Fruit fly (Drosophila melanogaster) whole organism, prepupa: Measurements from ENCODE around the gene CG5181.

Source experiments
- CG10631 ChIP-seq: fragments of 200-800 bp; sonication (Bioruptor generic); optimal IDR thresholded peaks from 2 replicates; lab custom pipeline; 2016; ENCODE audit warnings: missing biosample characterization, missing genetic modification characterization
- CG10669 ChIP-seq: fragments of 200-800 bp; sonication (Bioruptor generic); optimal IDR thresholded peaks from 3 replicates; lab custom pipeline; 2018; ENCODE audit warnings: missing biosample characterization, mild to moderate bottlenecking, missing genetic modification characterization, moderate library complexity
- CG11762 ChIP-seq: fragments of 200-800 bp; sonication (Bioruptor generic); optimal IDR thresholded peaks from 3 replicates; lab custom pipeline; 2016; ENCODE audit warnings: missing biosample characterization, missing genetic modification characterization; ENCODE audit not compliant: insufficient read depth
- CG11902 ChIP-seq: fragments of 200-800 bp; sonication (Bioruptor generic); optimal IDR thresholded peaks from 3 replicates; lab custom pipeline; 2016; ENCODE audit warnings: missing biosample characterization, missing genetic modification characterization
- CG15336 ChIP-seq: fragments of 200-800 bp; sonication (Bioruptor generic); IDR thresholded peaks from 2 replicates; pipeline ENCODE4 v1.3.6; 2022; ENCODE audit warnings: missing biosample characterization, missing genetic modification characterization
- CG1621 ChIP-seq: fragments of 200-800 bp; sonication (Bioruptor generic); optimal IDR thresholded peaks from 3 replicates; lab custom pipeline; 2018; ENCODE audit warnings: missing biosample characterization, mild to moderate bottlenecking, missing genetic modification characterization
- CG16779 ChIP-seq: fragments of 200-800 bp; sonication (Bioruptor generic); optimal IDR thresholded peaks from 3 replicates; lab custom pipeline; 2017; ENCODE audit warnings: missing biosample characterization, mild to moderate bottlenecking, missing genetic modification characterization
- CG3032 ChIP-seq: fragments of 200-800 bp; optimal IDR thresholded peaks from 2 replicates; lab custom pipeline; 2019; ENCODE audit warnings: missing biosample characterization, mild to moderate bottlenecking, missing genetic modification characterization, moderate library complexity
- CG31627 ChIP-seq: fragments of 200-800 bp; sonication (Bioruptor generic); optimal IDR thresholded peaks from 3 replicates; lab custom pipeline; 2016; ENCODE audit warnings: missing biosample characterization, missing genetic modification characterization
- CG34406 ChIP-seq: fragments of 200-800 bp; sonication (Bioruptor generic); optimal IDR thresholded peaks from 3 replicates; lab custom pipeline; 2016; ENCODE audit warnings: missing biosample characterization, missing genetic modification characterization
- CG3919 ChIP-seq: fragments of 200-800 bp; sonication (Bioruptor generic); optimal IDR thresholded peaks from 3 replicates; lab custom pipeline; 2016; ENCODE audit warnings: missing biosample characterization, missing genetic modification characterization
- CG6276 ChIP-seq: fragments of 200-800 bp; sonication (Bioruptor generic); optimal IDR thresholded peaks from 2 replicates; lab custom pipeline; 2017; ENCODE audit warnings: missing biosample characterization, mild to moderate bottlenecking, missing genetic modification characterization
- CG6854 ChIP-seq: fragments of 200-800 bp; sonication (Bioruptor generic); optimal IDR thresholded peaks from 2 replicates; lab custom pipeline; 2017; ENCODE audit warnings: missing biosample characterization, mild to moderate bottlenecking, missing genetic modification characterization
- CG7368 ChIP-seq: fragments of 200-800 bp; sonication (Bioruptor generic); optimal IDR thresholded peaks from 3 replicates; lab custom pipeline; 2016; ENCODE audit warnings: missing biosample characterization, missing genetic modification characterization
- CG8119 ChIP-seq: fragments of 200-800 bp; sonication (Bioruptor generic); IDR thresholded peaks from 3 replicates; pipeline ENCODE4 v1.3.6; 2022; ENCODE audit warnings: missing biosample characterization, missing genetic modification characterization
- CG8319 ChIP-seq: fragments of 200-800 bp; sonication (Bioruptor generic); optimal IDR thresholded peaks from 3 replicates; lab custom pipeline; 2016; ENCODE audit warnings: missing biosample characterization, missing genetic modification characterization
- CG8632 ChIP-seq: fragments of 200-800 bp; sonication (Bioruptor generic); optimal IDR thresholded peaks from 3 replicates; lab custom pipeline; 2016; ENCODE audit warnings: missing biosample characterization, missing genetic modification characterization
- Eip75B ChIP-seq: fragments of 200-800 bp; sonication (Bioruptor generic); optimal IDR thresholded peaks from 3 replicates; lab custom pipeline; 2016; ENCODE audit warnings: missing biosample characterization, missing genetic modification characterization
- Eip78C ChIP-seq: fragments of 200-800 bp; sonication (Bioruptor generic); peaks from one replicate; lab custom pipeline; 2016; ENCODE audit warnings: missing biosample characterization, missing genetic modification characterization
- Eip93F ChIP-seq: fragments of 200-800 bp; sonication (Bioruptor generic); optimal IDR thresholded peaks from 2 replicates; lab custom pipeline; 2016; ENCODE audit warnings: missing biosample characterization, mild to moderate bottlenecking, missing genetic modification characterization
- Ets21C ChIP-seq: fragments of 200-800 bp; sonication (Bioruptor generic); optimal IDR thresholded peaks from 3 replicates; lab custom pipeline; 2016; ENCODE audit warnings: missing biosample characterization, missing genetic modification characterization
- Ets96B ChIP-seq: fragments of 200-800 bp; optimal IDR thresholded peaks from 2 replicates; lab custom pipeline; 2019; ENCODE audit warnings: missing biosample characterization, mild to moderate bottlenecking, missing genetic modification characterization, moderate library complexity
- Gug ChIP-seq: fragments of 200-800 bp; sonication (Bioruptor generic); IDR thresholded peaks from 2 replicates; pipeline ENCODE4 v1.3.6; 2022; ENCODE audit warnings: missing biosample characterization, missing genetic modification characterization
- Hr38 ChIP-seq: sonication (Bioruptor generic); optimal IDR thresholded peaks from 2 replicates; lab custom pipeline; 2016; ENCODE audit warnings: missing biosample characterization, missing genetic modification characterization
- Hr39 ChIP-seq: fragments of 200-800 bp; sonication (Bioruptor generic); optimal IDR thresholded peaks from 2 replicates; lab custom pipeline; 2016; ENCODE audit warnings: missing biosample characterization, missing genetic modification characterization
- Hr4 ChIP-seq: fragments of 200-800 bp; sonication (Bioruptor generic); optimal IDR thresholded peaks from 3 replicates; lab custom pipeline; 2016; ENCODE audit warnings: missing biosample characterization, missing genetic modification characterization
- Lpt ChIP-seq: fragments of 200-800 bp; sonication (Bioruptor generic); optimal IDR thresholded peaks from 3 replicates; lab custom pipeline; 2016; ENCODE audit warnings: missing biosample characterization, missing genetic modification characterization
- Met ChIP-seq: fragments of 200-800 bp; sonication (Bioruptor generic); optimal IDR thresholded peaks from 3 replicates; lab custom pipeline; 2016; ENCODE audit warnings: missing biosample characterization, missing genetic modification characterization
- OdsH ChIP-seq: fragments of 200-800 bp; sonication (Bioruptor generic); optimal IDR thresholded peaks from 3 replicates; lab custom pipeline; 2016; ENCODE audit warnings: missing biosample characterization, missing genetic modification characterization
- Smox ChIP-seq: fragments of 200-800 bp; sonication (Bioruptor generic); optimal IDR thresholded peaks from 3 replicates; lab custom pipeline; 2016; ENCODE audit warnings: missing biosample characterization, missing genetic modification characterization
- Sox102F ChIP-seq: fragments of 200-800 bp; sonication (Bioruptor generic); optimal IDR thresholded peaks from 2 replicates; lab custom pipeline; 2016; ENCODE audit warnings: missing biosample characterization, mild to moderate bottlenecking, missing genetic modification characterization
- Sox14 ChIP-seq: fragments of 200-800 bp; sonication (Bioruptor generic); optimal IDR thresholded peaks from 3 replicates; lab custom pipeline; 2016; ENCODE audit warnings: missing biosample characterization, missing genetic modification characterization
- Sox15 ChIP-seq: fragments of 200-800 bp; sonication (Bioruptor generic); optimal IDR thresholded peaks from 3 replicates; lab custom pipeline; 2016; ENCODE audit warnings: missing biosample characterization, missing genetic modification characterization
- achi ChIP-seq: fragments of 200-800 bp; sonication (Bioruptor generic); optimal IDR thresholded peaks from 3 replicates; lab custom pipeline; 2016; ENCODE audit warnings: missing biosample characterization, missing genetic modification characterization
- acj6 ChIP-seq: fragments of 200-800 bp; sonication (Bioruptor generic); optimal IDR thresholded peaks from 3 replicates; lab custom pipeline; 2016; ENCODE audit warnings: missing biosample characterization, missing genetic modification characterization
- cyc ChIP-seq: fragments of 200-800 bp; sonication (Bioruptor generic); optimal IDR thresholded peaks from 3 replicates; lab custom pipeline; 2016; ENCODE audit warnings: missing biosample characterization, missing genetic modification characterization
- dsx ChIP-seq: fragments of 200-800 bp; optimal IDR thresholded peaks from 3 replicates; lab custom pipeline; 2019; ENCODE audit warnings: missing biosample characterization, mild to moderate bottlenecking, missing genetic modification characterization, moderate library complexity; ENCODE audit not compliant: poor library complexity, severe bottlenecking
- eg ChIP-seq: fragments of 200-800 bp; sonication (Bioruptor generic); IDR thresholded peaks from 3 replicates; pipeline ENCODE4 v1.3.6; 2022; ENCODE audit warnings: missing biosample characterization, missing genetic modification characterization
- esn ChIP-seq: fragments of 200-800 bp; sonication (Bioruptor generic); optimal IDR thresholded peaks from 2 replicates; lab custom pipeline; 2016; ENCODE audit warnings: missing biosample characterization, mild to moderate bottlenecking, missing genetic modification characterization, moderate library complexity
- fd59A ChIP-seq: fragments of 200-800 bp; sonication (Bioruptor generic); optimal IDR thresholded peaks from 2 replicates; lab custom pipeline; 2017; ENCODE audit warnings: missing biosample characterization, mild to moderate bottlenecking, missing genetic modification characterization, missing genetic modification reagents
- fd85E ChIP-seq: fragments of 200-800 bp; sonication (Bioruptor generic); optimal IDR thresholded peaks from 3 replicates; lab custom pipeline; 2016; ENCODE audit warnings: missing biosample characterization, missing genetic modification characterization
- lz ChIP-seq: fragments of 200-800 bp; sonication (Bioruptor generic); optimal IDR thresholded peaks from 3 replicates; lab custom pipeline; 2016; ENCODE audit warnings: missing biosample characterization, missing genetic modification characterization
- net ChIP-seq: fragments of 200-800 bp; sonication (Bioruptor generic); optimal IDR thresholded peaks from 3 replicates; lab custom pipeline; 2016; ENCODE audit warnings: missing biosample characterization, missing genetic modification characterization
- pdm3 ChIP-seq: fragments of 200-800 bp; sonication (Bioruptor generic); optimal IDR thresholded peaks from 3 replicates; lab custom pipeline; 2016; ENCODE audit warnings: missing biosample characterization, missing genetic modification characterization
- salr ChIP-seq, 2 experiments: fragments of 200-800 bp; sonication (Bioruptor generic); optimal IDR thresholded peaks; 3 replicates each; lab custom pipeline; 2016 to 2018; ENCODE audit warnings: missing biosample characterization in 2 of 2, missing genetic modification characterization in 2 of 2, mild to moderate bottlenecking in 1 of 2
- spab ChIP-seq: fragments of 200-800 bp; sonication (Bioruptor generic); optimal IDR thresholded peaks from 2 replicates; lab custom pipeline; 2017; ENCODE audit warnings: missing biosample characterization, mild to moderate bottlenecking, missing genetic modification characterization, missing genetic modification reagents
- ss ChIP-seq, 2 experiments: fragments of 200-800 bp; sonication (Bioruptor generic); optimal IDR thresholded peaks; 2 replicates in 1 of 2; 3 replicates in 1 of 2; lab custom pipeline; 2017 to 2018; ENCODE audit warnings: mild to moderate bottlenecking in 2 of 2, missing biosample characterization in 2 of 2, missing genetic modification characterization in 2 of 2, moderate library complexity in 1 of 2
- svp ChIP-seq: fragments of 200-800 bp; sonication (Bioruptor generic); peaks from one replicate; lab custom pipeline; 2016; ENCODE audit warnings: missing biosample characterization, missing genetic modification characterization
- topi ChIP-seq: fragments of 200-800 bp; sonication (Bioruptor generic); optimal IDR thresholded peaks from 3 replicates; lab custom pipeline; 2016; ENCODE audit warnings: missing biosample characterization, missing genetic modification characterization
- vri ChIP-seq: fragments of 200-800 bp; sonication (Bioruptor generic); optimal IDR thresholded peaks from 3 replicates; lab custom pipeline; 2016; ENCODE audit warnings: missing biosample characterization, mild to moderate bottlenecking, missing genetic modification characterization

The CG5181 gene

DNA sequence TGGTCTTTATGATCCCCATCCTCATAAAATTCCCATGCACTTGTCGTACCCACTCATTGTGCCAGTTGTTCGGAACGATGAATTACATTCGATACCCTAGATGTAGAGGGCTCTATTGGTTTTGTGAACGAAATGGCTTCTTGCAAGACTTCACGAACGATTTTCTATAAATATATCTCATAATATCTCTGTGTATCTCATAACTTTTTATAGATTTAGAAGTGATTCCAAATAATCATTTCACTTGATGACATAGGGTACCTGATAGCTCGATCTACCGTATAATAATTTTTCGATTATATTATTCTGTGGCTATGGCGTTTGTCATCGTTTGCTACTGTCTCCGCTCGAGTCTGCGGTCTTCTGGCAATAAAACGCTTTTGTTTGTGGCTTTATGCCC lies 12.6 kb downstream of the CG5181 start (continued):
- TF ChIP-seq fd59A (GFP tag; lab: Kevin White, UChicago) (peak; percentile 23), Ets96B (tag; lab: Kevin White, UChicago) (peak; percentile 74), topi (peak; percentile 66), cyc (GFP tag; lab: Kevin White, UChicago) (peak; percentile 62), Smox (GFP tag; lab: Kevin White, UChicago) (peak; percentile 66), Hr38 (GFP tag; lab: Kevin White, UChicago) (no peak), vri (peak; percentile 47), CG10631 (GFP tag; lab: Kevin White, UChicago) (peak; percentile 65)

DNA sequence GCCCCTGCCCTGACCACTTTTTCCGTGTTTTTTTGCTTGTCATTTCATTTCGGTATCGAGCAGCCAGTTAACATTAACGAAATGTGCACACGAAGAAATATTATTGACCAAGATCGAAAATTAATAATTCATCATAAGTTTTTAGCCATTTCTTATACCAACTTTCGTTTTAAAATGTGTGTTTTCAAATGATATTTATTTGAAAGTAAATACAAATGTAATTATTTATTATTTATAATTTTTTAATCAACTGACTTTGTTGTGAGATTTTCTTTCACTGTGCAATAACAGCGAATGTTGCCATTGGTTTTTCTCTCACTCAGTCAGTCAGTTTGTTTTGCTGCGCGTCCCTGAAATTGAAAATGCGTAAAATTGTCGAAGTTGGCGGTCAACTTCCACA lies 13.8 kb downstream of the CG5181 start:
- peak; percentile 84 for TF ChIP-seq Eip78C (GFP tag; lab: Kevin White, UChicago)
- no peak for TF ChIP-seq Eip75B (GFP tag; lab: Kevin White, UChicago)
- TF ChIP-seq net (GFP tag; lab: Kevin White, UChicago), result no peak
- TF ChIP-seq esn (GFP tag; lab: Kevin White, UChicago), result peak; percentile 38
- TF ChIP-seq topi, result peak; percentile 6
- TF ChIP-seq Eip93F, result no peak
- peak; percentile 20 for TF ChIP-seq dsx (GFP tag; lab: Kevin White, UChicago)
- peak; percentile 13 for TF ChIP-seq CG31627 (GFP tag; lab: Kevin White, UChicago)
- peak; percentile 54 for TF ChIP-seq CG34406 (GFP tag; lab: Kevin White, UChicago)
- TF ChIP-seq CG10669, result no peak
- TF ChIP-seq Smox (GFP tag; lab: Kevin White, UChicago), result peak; percentile 13
- peak; percentile 42 for TF ChIP-seq Hr4 (GFP tag; lab: Kevin White, UChicago)
- peak; percentile 45 for TF ChIP-seq acj6 (GFP tag; lab: Kevin White, UChicago)
- TF ChIP-seq CG11762 (GFP tag; lab: Kevin White, UChicago), result no peak
- TF ChIP-seq ss (GFP tag; optimal IDR thresholded peaks at IDR 0.05; lab: Kevin White, UChicago), result peak in 1 of 2 experiments; percentile 6
- TF ChIP-seq CG3032 (tag; lab: Kevin White, UChicago), result peak; percentile 36
- no peak for TF ChIP-seq CG10631 (GFP tag; lab: Kevin White, UChicago)
- TF ChIP-seq fd85E (GFP tag; lab: Kevin White, UChicago), result no peak
- no peak for TF ChIP-seq CG11902 (GFP tag; lab: Kevin White, UChicago)
- TF ChIP-seq Gug (GFP tag; lab: Robert Waterston, UW), result no peak
- peak; percentile 45 for TF ChIP-seq OdsH (GFP tag; lab: Kevin White, UChicago)
- peak; percentile 54; the same call in 2 of the 3 replicates for TF ChIP-seq CG8119 (GFP tag; lab: Robert Waterston, UW)
- no peak for TF ChIP-seq Sox15 (GFP tag; lab: Kevin White, UChicago)
- peak; percentile 14 for TF ChIP-seq CG7368 (GFP tag; lab: Kevin White, UChicago)
- peak; percentile 21 for TF ChIP-seq pdm3
- TF ChIP-seq CG6854 (GFP tag; lab: Kevin White, UChicago), result no peak
- peak; percentile 53 for TF ChIP-seq CG8632 (GFP tag; lab: Kevin White, UChicago)
- TF ChIP-seq Sox102F, result peak; percentile 20
- no peak for TF ChIP-seq CG16779 (tag; lab: Kevin White, UChicago)
- TF ChIP-seq Met (GFP tag; lab: Kevin White, UChicago), result peak; percentile 20
- TF ChIP-seq Hr39, result no peak
- TF ChIP-seq achi (GFP tag; lab: Kevin White, UChicago), result peak; percentile 45
- peak; percentile 2 for TF ChIP-seq lz (GFP tag; lab: Kevin White, UChicago)
- TF ChIP-seq svp (GFP tag; lab: Kevin White, UChicago), result peak; percentile 50
- peak; percentile 43 for TF ChIP-seq CG3919 (GFP tag; lab: Kevin White, UChicago)
- TF ChIP-seq CG6276, result no peak
- TF ChIP-seq vri, result no peak
- TF ChIP-seq CG8319, result no peak
- peak; percentile 26 for TF ChIP-seq cyc (GFP tag; lab: Kevin White, UChicago)
- TF ChIP-seq Sox14 (GFP tag; lab: Kevin White, UChicago), result no peak
- TF ChIP-seq Lpt (GFP tag; lab: Kevin White, UChicago), result no peak
- peak; percentile 6 for TF ChIP-seq Ets96B (tag; lab: Kevin White, UChicago)
- TF ChIP-seq salr (GFP tag; optimal IDR thresholded peaks at IDR 0.05; lab: Kevin White, UChicago), result no peak
- peak; percentile 22; the same call in 1 of the 3 replicates for TF ChIP-seq eg (GFP tag; lab: Robert Waterston, UW)
- no peak for TF ChIP-seq CG1621 (tag; lab: Kevin White, UChicago)
- no peak for TF ChIP-seq spab (GFP tag; lab: Kevin White, UChicago)
- TF ChIP-seq CG15336 (GFP tag; lab: Robert Waterston, UW), result peak; percentile 66
- no peak for TF ChIP-seq Ets21C (GFP tag; lab: Kevin White, UChicago)
- no peak for TF ChIP-seq Hr38 (GFP tag; lab: Kevin White, UChicago)
